Fruit fly (Drosophila melanogaster): ENCODE data around the gene Arglu1.

Gene Arglu1

DNA sequence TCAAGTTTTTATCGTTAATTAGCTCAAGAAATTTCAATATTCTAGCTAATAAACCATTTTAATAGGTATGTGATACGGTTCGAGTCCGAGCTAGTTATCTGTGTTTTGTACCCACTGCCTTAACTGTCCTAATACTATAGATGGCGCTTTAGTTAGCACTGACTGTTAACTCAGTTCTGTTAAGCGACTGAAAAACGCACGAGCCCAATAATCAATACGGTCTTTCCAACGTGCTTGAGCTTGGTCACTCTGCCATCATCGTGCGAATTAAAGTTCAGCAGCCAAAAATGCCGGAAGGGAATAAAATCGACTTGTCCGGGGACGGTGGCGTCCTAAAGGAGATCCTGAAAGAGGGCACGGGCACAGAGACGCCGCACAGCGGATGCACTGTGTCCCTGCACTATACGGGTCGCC, 50.1 kb downstream of the Arglu1 start, which contains the start of gene Fkbp59 (continued):
- peak; percentile 78 for TF ChIP-seq pzg (GFP tag; optimal IDR thresholded peaks at IDR 0.05)
- no peak for TF ChIP-seq CG10209 (GFP tag; optimal IDR thresholded peaks at IDR 0.05)
- no peak for TF ChIP-seq CG12155 (GFP tag; optimal IDR thresholded peaks at IDR 0.05)
- no peak for TF ChIP-seq cwo (GFP tag; optimal IDR thresholded peaks at IDR 0.05)
- no peak for TF ChIP-seq HLH54F (GFP tag; optimal IDR thresholded peaks at IDR 0.05)
- no peak for TF ChIP-seq Hr3 (GFP tag; optimal IDR thresholded peaks at IDR 0.05)
- TF ChIP-seq danr (GFP tag; IDR thresholded peaks at IDR 0.05): no peak
- no peak for TF ChIP-seq ERR (GFP tag; optimal IDR thresholded peaks at IDR 0.05)
- TF ChIP-seq insv (GFP tag; optimal IDR thresholded peaks at IDR 0.05): peak in 1 of 2 experiments; percentile 43
- no peak for TF ChIP-seq CG10274 (GFP tag; optimal IDR thresholded peaks at IDR 0.05)
- no peak for TF ChIP-seq CG14050 (GFP tag; IDR thresholded peaks at IDR 0.05)
- TF ChIP-seq CG10979 (tag; optimal IDR thresholded peaks at IDR 0.05): no peak
- TF ChIP-seq HLHmδ (GFP tag; optimal IDR thresholded peaks at IDR 0.05): no peak
- TF ChIP-seq CG4424 (GFP tag; optimal IDR thresholded peaks at IDR 0.05): no peak
- TF ChIP-seq Nf-YC (tag; optimal IDR thresholded peaks at IDR 0.05): no peak
- no peak for TF ChIP-seq CG7271 (tag; optimal IDR thresholded peaks at IDR 0.05)
- TF ChIP-seq sisA (GFP tag; IDR thresholded peaks at IDR 0.05): no peak
- peak; percentile 66 for TF ChIP-seq MESR4 (GFP tag; optimal IDR thresholded peaks at IDR 0.05)
- TF ChIP-seq ssp (GFP tag; IDR thresholded peaks at IDR 0.05): no peak
- no peak for TF ChIP-seq CG9932 (GFP tag; IDR thresholded peaks at IDR 0.05)
- no peak for TF ChIP-seq klu (GFP tag; IDR thresholded peaks at IDR 0.05)
- no peak for TF ChIP-seq CG12219 (GFP tag; optimal IDR thresholded peaks at IDR 0.05)
- TF ChIP-seq p53 (GFP tag; optimal IDR thresholded peaks at IDR 0.05): no peak
- no peak for TF ChIP-seq scrt (GFP tag; optimal IDR thresholded peaks at IDR 0.05)
- TF ChIP-seq BEAF-32 (GFP tag; optimal IDR thresholded peaks at IDR 0.05): peak; percentile 32
- TF ChIP-seq PHDP (tag; optimal IDR thresholded peaks at IDR 0.05): no peak
- TF ChIP-seq CG7963 (GFP tag; IDR thresholded peaks at IDR 0.05; ENCODE audit: partially characterized antibody): peak; percentile 90
- TF ChIP-seq Bdp1 (GFP tag; optimal IDR thresholded peaks at IDR 0.05): no peak
- no peak for TF ChIP-seq CG2129 (GFP tag; IDR thresholded peaks at IDR 0.05; ENCODE audit: partially characterized antibody)
- peak; percentile 58; the same call in 2 of the 3 replicates for TF ChIP-seq Opbp (GFP tag; IDR thresholded peaks at IDR 0.05; ENCODE audit: partially characterized antibody)
- peak; percentile 27; the same call in 1 of the 2 replicates for TF ChIP-seq NFAT (GFP tag; IDR thresholded peaks at IDR 0.05)
- no peak for TF ChIP-seq BtbVII (GFP tag; optimal IDR thresholded peaks at IDR 0.05)
- no peak for TF ChIP-seq tap (tag; optimal IDR thresholded peaks at IDR 0.05)
- no peak for TF ChIP-seq Ets65A (GFP tag)
- no peak for TF ChIP-seq Dfd (GFP tag; optimal IDR thresholded peaks at IDR 0.05)
- peak; percentile 76 for TF ChIP-seq Scr (GFP tag; IDR thresholded peaks at IDR 0.05; ENCODE audit: partially characterized antibody)
- TF ChIP-seq CG2889 (GFP tag; IDR thresholded peaks at IDR 0.05): no peak
- no peak for TF ChIP-seq CG7928 (GFP tag; optimal IDR thresholded peaks at IDR 0.05)
- TF ChIP-seq tio (GFP tag; optimal IDR thresholded peaks at IDR 0.05): no peak
- TF ChIP-seq CG7786 (GFP tag; optimal IDR thresholded peaks at IDR 0.05): no peak
- no peak for TF ChIP-seq dati (GFP tag; IDR thresholded peaks at IDR 0.05)
- TF ChIP-seq nau (GFP tag; optimal IDR thresholded peaks at IDR 0.05): no peak
- no peak for TF ChIP-seq CG32772 (GFP tag; IDR thresholded peaks at IDR 0.05)
- peak; percentile 27 for TF ChIP-seq trem (tag; optimal IDR thresholded peaks at IDR 0.05)
- TF ChIP-seq CG3281 (GFP tag; optimal IDR thresholded peaks at IDR 0.05): no peak
- TF ChIP-seq CG15601 (tag; optimal IDR thresholded peaks at IDR 0.05): peak; percentile 14
- no peak for TF ChIP-seq sim (GFP tag; IDR thresholded peaks at IDR 0.05)
- no peak for TF ChIP-seq salm (tag; optimal IDR thresholded peaks at IDR 0.05)
- no peak for TF ChIP-seq toy (GFP tag; IDR thresholded peaks at IDR 0.05)
- TF ChIP-seq en (GFP tag; optimal IDR thresholded peaks at IDR 0.05): no peak
- TF ChIP-seq MBD-R2 (GFP tag; IDR thresholded peaks at IDR 0.05): peak; percentile 90
- TF ChIP-seq CG11398 (GFP tag; optimal IDR thresholded peaks at IDR 0.05): no peak
